Worm (Caenorhabditis elegans) whole organism, L4 larva: ENCODE results near the gene Y50E8A.6.

Source experiments
- D1046.2 ChIP-seq: fragments of 200-800 bp; sonication (Bioruptor generic); IDR thresholded peaks from 2 replicates; pipeline ENCODE4 v1.3.6; 2022; ENCODE audit warnings: missing genetic modification characterization, missing compliant biosample characterization
- F10B5.3 ChIP-seq: sonication (generic microtip); optimal IDR thresholded peaks from 2 replicates; lab custom pipeline; 2016; ENCODE audit warnings: mild to moderate bottlenecking, missing genetic modification characterization, missing compliant biosample characterization
- F26F4.8 ChIP-seq: fragments of 200-800 bp; sonication (Bioruptor generic); conservative IDR thresholded peaks from 2 replicates; pipeline ENCODE4 v1.3.6; 2022; ENCODE audit warnings: missing genetic modification characterization, missing compliant biosample characterization
- F37D6.2 ChIP-seq: sonication (generic microtip); optimal IDR thresholded peaks from 2 replicates; lab custom pipeline; 2016; ENCODE audit warnings: mild to moderate bottlenecking, missing genetic modification characterization, missing compliant biosample characterization
- F44E2.7 ChIP-seq: fragments of 200-800 bp; sonication (Bioruptor generic); IDR thresholded peaks from 2 replicates; pipeline ENCODE4 v2.1.2; 2022; ENCODE audit warnings: missing genetic modification characterization, missing compliant biosample characterization
- T20F7.1 ChIP-seq: fragments of 200-800 bp; sonication (Bioruptor generic); optimal IDR thresholded peaks from 2 replicates; lab custom pipeline; 2018; ENCODE audit warnings: mild to moderate bottlenecking, missing genetic modification characterization, missing compliant biosample characterization
- Y75B8A.6 ChIP-seq: fragments of 200-800 bp; sonication (Bioruptor generic); IDR thresholded peaks from 2 replicates; pipeline ENCODE4 v1.3.6; 2022; ENCODE audit warnings: missing genetic modification reagents, missing genetic modification characterization, missing compliant biosample characterization
- aha-1 ChIP-seq: fragments of 150-350 bp; peaks from one replicate; lab custom pipeline; 2014; ENCODE audit warnings: missing biosample characterization, missing genetic modification characterization
- aly-2 ChIP-seq: sonication (generic microtip); optimal IDR thresholded peaks from 2 replicates; lab custom pipeline; 2018; ENCODE audit warnings: missing biosample characterization, missing genetic modification characterization
- arid-1 ChIP-seq: fragments of 200-800 bp; sonication (Bioruptor generic); conservative IDR thresholded peaks from 2 replicates; pipeline ENCODE4 v1.3.6; 2022; ENCODE audit warnings: missing genetic modification reagents, missing genetic modification characterization, missing compliant biosample characterization
- attf-4 ChIP-seq: sonication (generic microtip); optimal IDR thresholded peaks from 3 replicates; lab custom pipeline; 2017; ENCODE audit warnings: missing biosample characterization, missing genetic modification characterization
- ceh-20 ChIP-seq: fragments of 200-800 bp; sonication (Bioruptor generic); IDR thresholded peaks from 2 replicates; pipeline ENCODE4 v1.3.6; 2022; ENCODE audit warnings: missing genetic modification reagents, missing genetic modification characterization, missing compliant biosample characterization
- ceh-82 ChIP-seq: sonication (generic microtip); optimal IDR thresholded peaks from 2 replicates; lab custom pipeline; 2017; ENCODE audit warnings: missing biosample characterization, missing genetic modification characterization
- cey-2 ChIP-seq: sonication (generic microtip); optimal IDR thresholded peaks from 3 replicates; lab custom pipeline; 2017; ENCODE audit warnings: missing genetic modification characterization, mild to moderate bottlenecking, missing compliant biosample characterization, antibody characterized with exemption, borderline replicate concordance; ENCODE audit not compliant: insufficient read depth
- daf-12 ChIP-seq: fragments of 150-350 bp; optimal IDR thresholded peaks from 2 replicates; lab custom pipeline; 2014; ENCODE audit warnings: missing biosample characterization, missing genetic modification reagents, missing genetic modification characterization
- daf-16 ChIP-seq, 3 experiments: sonication (generic microtip); optimal IDR thresholded peaks; 2 replicates each; lab custom pipeline; 2016 to 2017; ENCODE audit warnings: missing genetic modification characterization in 3 of 3, missing genetic modification reagents in 3 of 3, mild to moderate bottlenecking in 2 of 3, missing compliant biosample characterization in 2 of 3, missing biosample characterization in 1 of 3, moderate library complexity in 1 of 3
- dpl-1 ChIP-seq: fragments of 150-350 bp; optimal IDR thresholded peaks from 2 replicates; lab custom pipeline; 2014; ENCODE audit warnings: missing biosample characterization, missing genetic modification reagents, missing genetic modification characterization
- duxl-1 ChIP-seq: sonication (generic microtip); optimal IDR thresholded peaks from 2 replicates; lab custom pipeline; 2016; ENCODE audit warnings: mild to moderate bottlenecking, missing genetic modification characterization, moderate library complexity, missing compliant biosample characterization; ENCODE audit not compliant: poor library complexity
- dve-1 ChIP-seq: sonication (generic microtip); optimal IDR thresholded peaks from 2 replicates; lab custom pipeline; 2017; ENCODE audit warnings: antibody characterized with exemption, mild to moderate bottlenecking, missing genetic modification characterization, missing compliant biosample characterization; ENCODE audit not compliant: insufficient read depth
- egl-27 ChIP-seq: sonication (generic microtip); optimal IDR thresholded peaks from 3 replicates; lab custom pipeline; 2017; ENCODE audit warnings: missing biosample characterization, missing genetic modification reagents, missing genetic modification characterization
- egl-43 ChIP-seq: fragments of 200-800 bp; sonication (Bioruptor generic); IDR thresholded peaks from 2 replicates; pipeline ENCODE4 v1.3.6; 2022; ENCODE audit warnings: missing genetic modification reagents, missing genetic modification characterization, missing compliant biosample characterization
- fos-1 ChIP-seq: fragments of 150-350 bp; optimal IDR thresholded peaks from 2 replicates; lab custom pipeline; 2014; ENCODE audit warnings: missing biosample characterization, missing genetic modification characterization
- gei-8 ChIP-seq: fragments of 200-800 bp; sonication (Bioruptor generic); optimal IDR thresholded peaks from 2 replicates; lab custom pipeline; 2018; ENCODE audit warnings: mild to moderate bottlenecking, missing genetic modification characterization, missing compliant biosample characterization
- hmg-1.1 ChIP-seq: fragments of 200-800 bp; sonication (Bioruptor generic); IDR thresholded peaks from 2 replicates; pipeline ENCODE4 v1.3.6; 2022; ENCODE audit warnings: missing genetic modification reagents, missing genetic modification characterization, missing compliant biosample characterization
- lim-7 ChIP-seq: fragments of 200-800 bp; sonication (Bioruptor generic); IDR thresholded peaks from 2 replicates; pipeline ENCODE4 v1.3.6; 2022; ENCODE audit warnings: missing genetic modification characterization, missing compliant biosample characterization
- lin-1 ChIP-seq: fragments of 200-800 bp; sonication (Bioruptor generic); IDR thresholded peaks from 2 replicates; pipeline ENCODE4 v1.3.6; 2022; ENCODE audit warnings: missing genetic modification reagents, missing genetic modification characterization, missing compliant biosample characterization
- lin-38 ChIP-seq: fragments of 200-800 bp; sonication (Bioruptor generic); IDR thresholded peaks from 2 replicates; pipeline ENCODE4 v1.3.6; 2022; ENCODE audit warnings: missing genetic modification reagents, missing genetic modification characterization, missing compliant biosample characterization
- lsy-2 ChIP-seq, 2 experiments: fragments of 150-350 bp in 1 of 2; sonication (generic microtip) in 1 of 2; optimal IDR thresholded peaks; 2 replicates each; lab custom pipeline; 2014 to 2017; ENCODE audit warnings: missing biosample characterization in 2 of 2, missing genetic modification characterization in 2 of 2
- madf-5 ChIP-seq, 2 experiments: fragments of 200-800 bp; sonication (Bioruptor generic); IDR thresholded peaks; 2 replicates each; pipeline ENCODE4 v1.3.6; 2022; ENCODE audit warnings: missing compliant biosample characterization in 2 of 2, missing genetic modification characterization in 2 of 2
- madf-9 ChIP-seq: fragments of 200-800 bp; sonication (Bioruptor generic); conservative IDR thresholded peaks from 2 replicates; pipeline ENCODE4 v1.3.6; 2022; ENCODE audit warnings: missing genetic modification reagents, missing genetic modification characterization, missing compliant biosample characterization
- mdl-1 ChIP-seq, 2 experiments: fragments of 150-350 bp in 1 of 2; sonication (generic microtip) in 1 of 2; optimal IDR thresholded peaks; 2 replicates each; lab custom pipeline; 2014 to 2017; ENCODE audit warnings: missing biosample characterization in 2 of 2, missing genetic modification characterization in 2 of 2
- mdt-29 ChIP-seq: fragments of 200-800 bp; sonication (Bioruptor generic); IDR thresholded peaks from 2 replicates; pipeline ENCODE4 v1.3.6; 2022; ENCODE audit warnings: missing genetic modification reagents, missing genetic modification characterization, missing compliant biosample characterization
- mep-1 ChIP-seq: fragments of 150-350 bp; sonication (generic microtip); optimal IDR thresholded peaks from 3 replicates; lab custom pipeline; 2014; ENCODE audit warnings: missing biosample characterization, missing genetic modification characterization
- mxl-3 ChIP-seq: fragments of 200-800 bp; sonication (Bioruptor generic); optimal IDR thresholded peaks from 2 replicates; lab custom pipeline; 2018; ENCODE audit warnings: mild to moderate bottlenecking, missing genetic modification characterization, missing compliant biosample characterization
- nhr-10 ChIP-seq: fragments of 150-350 bp; optimal IDR thresholded peaks from 2 replicates; lab custom pipeline; 2014; ENCODE audit warnings: missing biosample characterization, missing genetic modification characterization
- nhr-111 ChIP-seq: fragments of 200-800 bp; sonication (Bioruptor generic); optimal IDR thresholded peaks from 2 replicates; lab custom pipeline; 2018; ENCODE audit warnings: mild to moderate bottlenecking, missing genetic modification characterization, missing compliant biosample characterization
- nhr-237 ChIP-seq: sonication (generic microtip); optimal IDR thresholded peaks from 2 replicates; lab custom pipeline; 2017; ENCODE audit warnings: missing biosample characterization, missing genetic modification characterization
- nhr-48 ChIP-seq: sonication (generic microtip); optimal IDR thresholded peaks from 2 replicates; lab custom pipeline; 2016; ENCODE audit warnings: mild to moderate bottlenecking, missing genetic modification characterization, missing compliant biosample characterization
- nhr-6 ChIP-seq: fragments of 150-350 bp; optimal IDR thresholded peaks from 2 replicates; lab custom pipeline; 2014; ENCODE audit warnings: missing biosample characterization, missing genetic modification characterization
- nhr-77 ChIP-seq: fragments of 150-350 bp; optimal IDR thresholded peaks from 2 replicates; lab custom pipeline; 2014; ENCODE audit warnings: missing biosample characterization, missing genetic modification characterization
- php-3 ChIP-seq: fragments of 200-800 bp; sonication (Bioruptor generic); IDR thresholded peaks from 2 replicates; pipeline ENCODE4 v1.3.6; 2022; ENCODE audit warnings: missing genetic modification reagents, missing genetic modification characterization, missing compliant biosample characterization
- pqm-1 ChIP-seq: sonication (generic microtip); optimal IDR thresholded peaks from 2 replicates; lab custom pipeline; 2017; ENCODE audit warnings: missing biosample characterization, missing genetic modification characterization
- rbr-2 ChIP-seq: sonication (generic microtip); optimal IDR thresholded peaks from 2 replicates; lab custom pipeline; 2016; ENCODE audit warnings: missing genotype, missing genetic modification characterization, missing compliant biosample characterization
- sdz-12 ChIP-seq: fragments of 200-800 bp; sonication (Bioruptor generic); optimal IDR thresholded peaks from 2 replicates; lab custom pipeline; 2018; ENCODE audit warnings: mild to moderate bottlenecking, missing genetic modification characterization, missing compliant biosample characterization
- set-16 ChIP-seq: fragments of 200-800 bp; sonication (Bioruptor generic); IDR thresholded peaks from 2 replicates; pipeline ENCODE4 v1.3.6; 2022; ENCODE audit warnings: missing genetic modification reagents, missing genetic modification characterization, missing compliant biosample characterization
- snpc-4 ChIP-seq: fragments of 150-350 bp; optimal IDR thresholded peaks from 2 replicates; lab custom pipeline; 2014; ENCODE audit warnings: missing biosample characterization, missing genetic modification characterization
- spr-1 ChIP-seq: sonication (generic microtip); optimal IDR thresholded peaks from 2 replicates; lab custom pipeline; 2016; ENCODE audit warnings: mild to moderate bottlenecking, missing genetic modification characterization, missing compliant biosample characterization
- spr-3 ChIP-seq: fragments of 200-800 bp; sonication (Bioruptor generic); optimal IDR thresholded peaks from 2 replicates; lab custom pipeline; 2018; ENCODE audit warnings: mild to moderate bottlenecking, missing genetic modification characterization, missing compliant biosample characterization
- tra-1 ChIP-seq: fragments of 200-800 bp; sonication (Bioruptor generic); IDR thresholded peaks from 2 replicates; pipeline ENCODE4 v1.3.6; 2022; ENCODE audit warnings: missing genetic modification reagents, missing genetic modification characterization, missing compliant biosample characterization
- zip-2 ChIP-seq: fragments of 150-350 bp; optimal IDR thresholded peaks from 2 replicates; lab custom pipeline; 2014; ENCODE audit warnings: missing biosample characterization, missing genetic modification characterization

The Y50E8A.6 gene

DNA sequence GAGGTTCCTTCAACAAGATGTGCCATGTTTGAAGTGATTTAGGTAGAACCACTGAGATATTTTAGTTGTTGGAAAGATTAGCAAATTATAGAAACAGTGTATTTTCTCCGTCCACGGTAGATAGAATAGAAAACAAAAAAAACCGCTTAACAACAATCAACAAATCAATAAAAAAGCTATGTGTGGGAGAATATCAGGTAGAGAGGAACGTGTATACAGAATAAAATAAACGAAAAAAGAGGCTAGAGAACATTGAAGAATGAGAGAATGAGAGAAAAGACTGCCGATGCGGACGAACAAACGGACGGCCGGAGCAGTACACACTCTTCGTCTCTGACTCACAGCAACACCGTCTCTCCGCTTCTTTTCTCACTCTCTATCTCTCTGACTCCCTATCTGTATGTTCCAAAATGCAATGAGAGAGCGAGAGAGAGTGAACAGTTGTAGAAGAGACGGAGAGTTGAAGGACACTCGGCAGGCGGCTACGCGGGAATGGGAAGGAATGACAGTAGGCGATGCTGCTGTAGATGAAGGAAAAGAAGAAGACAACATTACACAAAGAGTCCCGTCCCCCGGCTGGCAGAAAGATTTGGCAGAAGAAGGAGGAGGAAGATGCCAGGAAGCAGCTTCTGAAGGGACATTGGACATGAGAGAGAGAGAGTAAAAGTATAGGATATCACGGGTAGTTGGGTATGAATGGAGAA lies 44.4 kb downstream of the Y50E8A.6 start, which contains the start of gene unc-112:
unc-112 (minus strand) TSS at position 51 of the 704 bp plus-strand sequence.
- TF ChIP-seq mxl-3 (GFP tag; lab: Kevin White, UChicago), result peak; percentile 85
- peak in 1 of 2 experiments; percentile 71 for TF ChIP-seq daf-16 (GFP tag; optimal IDR thresholded peaks at IDR 0.05; lab: Kevin White, UChicago)
- no peak for TF ChIP-seq daf-16 (tag; optimal IDR thresholded peaks at IDR 0.05; lab: Kevin White, UChicago)
- peak in 1 of 2 experiments; percentile 77 for TF ChIP-seq mdl-1 (tag; optimal IDR thresholded peaks at IDR 0.05; lab: Kevin White, UChicago)
- peak; percentile 64 for TF ChIP-seq lin-38
- no peak for TF ChIP-seq F37D6.2 (tag; lab: Kevin White, UChicago)
- peak; percentile 54; the same call in 1 of the 2 replicates for TF ChIP-seq lin-1 (GFP tag; lab: Robert Waterston, UW)
- TF ChIP-seq D1046.2 (GFP tag; lab: Robert Waterston, UW), result no peak
- TF ChIP-seq hmg-1.1 (GFP tag; lab: Robert Waterston, UW), result peak; percentile 83
- TF ChIP-seq cey-2 (tag; lab: Kevin White, UChicago), result peak; percentile 24
- peak; percentile 14 for TF ChIP-seq gei-8 (GFP tag; lab: Kevin White, UChicago)
- no peak for TF ChIP-seq nhr-111 (GFP tag; lab: Kevin White, UChicago)
- TF ChIP-seq ceh-82, result no peak
- no peak for TF ChIP-seq php-3 (GFP tag; lab: Robert Waterston, UW)
- TF ChIP-seq nhr-48 (tag; lab: Kevin White, UChicago), result peak; percentile 25
- no peak for TF ChIP-seq mdt-29 (GFP tag; lab: Robert Waterston, UW)
- no peak for TF ChIP-seq zip-2 (tag; lab: Kevin White, UChicago)
- no peak for TF ChIP-seq ceh-20
- TF ChIP-seq Y75B8A.6, result no peak
- peak; percentile 51 for TF ChIP-seq dpl-1
- no peak for TF ChIP-seq T20F7.1 (GFP tag; lab: Kevin White, UChicago)
- TF ChIP-seq F26F4.8, result no peak
- peak; percentile 43 for TF ChIP-seq duxl-1 (tag; lab: Kevin White, UChicago)
- no peak for TF ChIP-seq lim-7 (GFP tag; lab: Robert Waterston, UW)
- no peak for TF ChIP-seq attf-4 (tag; lab: Kevin White, UChicago)
- 0 out of 2 replicates have a peak, but pooled peaks have one; percentile 19 for TF ChIP-seq arid-1 (GFP tag; lab: Robert Waterston, UW)
- TF ChIP-seq madf-9 (GFP tag; lab: Robert Waterston, UW), result no peak
- TF ChIP-seq spr-1 (tag; lab: Kevin White, UChicago), result peak; percentile 53
- TF ChIP-seq F44E2.7 (GFP tag; lab: Robert Waterston, UW), result no peak
- no peak for TF ChIP-seq snpc-4 (tag; lab: Kevin White, UChicago)
- TF ChIP-seq sdz-12, result no peak
- TF ChIP-seq pqm-1 (tag; lab: Kevin White, UChicago), result peak; percentile 84
- TF ChIP-seq mep-1, result peak; percentile 94
- peak; percentile 98 for TF ChIP-seq nhr-6 (tag; lab: Kevin White, UChicago)
- no peak for TF ChIP-seq nhr-237 (tag; lab: Kevin White, UChicago)
- TF ChIP-seq aha-1 (tag; lab: Kevin White, UChicago), result peak; percentile 98
- no peak for TF ChIP-seq daf-12
- no peak for TF ChIP-seq egl-27 (tag; lab: Kevin White, UChicago)
- no peak for TF ChIP-seq aly-2 (tag; lab: Kevin White, UChicago)
- TF ChIP-seq nhr-77 (tag; lab: Kevin White, UChicago), result peak; percentile 54
- TF ChIP-seq madf-5 (GFP tag; IDR thresholded peaks at IDR 0.05; lab: Robert Waterston, UW), result 0 out of 4 replicates have a peak, but pooled peaks of 1 of the 2 experiments have one; percentile 9
- TF ChIP-seq nhr-10, result no peak
- peak; percentile 84 for TF ChIP-seq dve-1
- TF ChIP-seq fos-1 (tag; lab: Kevin White, UChicago), result no peak
- peak; percentile 69 for TF ChIP-seq rbr-2 (tag; lab: Kevin White, UChicago)
- no peak for TF ChIP-seq spr-3 (GFP tag; lab: Kevin White, UChicago)
- TF ChIP-seq lsy-2 (tag; optimal IDR thresholded peaks at IDR 0.05; lab: Kevin White, UChicago), result peak; percentile 44 to 82
- peak; percentile 45 for TF ChIP-seq set-16
- TF ChIP-seq F10B5.3 (tag; lab: Kevin White, UChicago), result peak; percentile 50
- no peak for TF ChIP-seq tra-1 (GFP tag; lab: Robert Waterston, UW)
- peak; percentile 70; the same call in 1 of the 2 replicates for TF ChIP-seq egl-43 (GFP tag; lab: Robert Waterston, UW)
